Fruit fly (Drosophila melanogaster): ENCODE measurements around the gene Drsl6.

Gene Drsl6

DNA sequence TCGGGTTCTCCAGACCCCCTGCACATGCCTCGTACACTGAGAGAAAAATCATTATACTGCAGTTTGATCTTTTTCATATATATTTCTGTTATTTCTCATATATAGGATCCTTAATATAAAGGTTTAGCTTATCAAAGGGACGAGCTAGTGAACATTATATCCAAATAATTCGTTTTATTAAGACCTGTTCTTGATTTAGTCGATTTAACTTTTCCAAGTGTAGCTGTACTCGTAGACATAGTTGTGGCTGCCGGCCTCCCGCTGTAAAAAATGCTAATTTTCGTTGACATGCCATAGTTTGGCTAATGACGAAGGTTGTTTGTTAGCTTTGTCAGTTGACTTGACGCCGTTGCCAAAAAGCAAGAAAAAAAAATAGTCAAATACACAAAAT lies 46.3 kb upstream of the Drsl6 start (continued):
- TF ChIP-seq inv (GFP tag; IDR thresholded peaks at IDR 0.05; ENCODE audit: partially characterized antibody) = no peak
- peak; percentile 74 for TF ChIP-seq tup (GFP tag; optimal IDR thresholded peaks at IDR 0.05)
- peak; percentile 72 for TF ChIP-seq fd64A (GFP tag; optimal IDR thresholded peaks at IDR 0.05)
- peak; percentile 93 for TF ChIP-seq CG32532 (GFP tag; IDR thresholded peaks at IDR 0.05)
- TF ChIP-seq crc (GFP tag; optimal IDR thresholded peaks at IDR 0.05) = peak; percentile 40
- TF ChIP-seq lmd (GFP tag; IDR thresholded peaks at IDR 0.05) = peak; percentile 88
- TF ChIP-seq Nf-YA (GFP tag; IDR thresholded peaks at IDR 0.05) = peak; percentile 81
- TF ChIP-seq vvl (GFP tag; IDR thresholded peaks at IDR 0.05) = peak; percentile 95
- peak; percentile 82 for TF ChIP-seq scrt (GFP tag; optimal IDR thresholded peaks at IDR 0.05)
- TF ChIP-seq pnt (GFP tag; optimal IDR thresholded peaks at IDR 0.05) = peak; percentile 75
- TF ChIP-seq Asciz (GFP tag; optimal IDR thresholded peaks at IDR 0.05) = peak; percentile 74
- TF ChIP-seq ara (GFP tag; IDR thresholded peaks at IDR 0.05) = peak; percentile 81
- peak; percentile 83 for TF ChIP-seq Hsf (GFP tag; optimal IDR thresholded peaks at IDR 0.05)
- no peak for TF ChIP-seq Scr (GFP tag; IDR thresholded peaks at IDR 0.05; ENCODE audit: partially characterized antibody)
- TF ChIP-seq Dref (GFP tag; IDR thresholded peaks at IDR 0.05) = no peak
- TF ChIP-seq Atf-2 (GFP tag; optimal IDR thresholded peaks at IDR 0.05) = peak; percentile 70
- TF ChIP-seq CG11560 (tag; IDR thresholded peaks at IDR 0.05) = peak; percentile 39; the same call in 1 of the 3 replicates
- peak; percentile 70 for TF ChIP-seq CG12071 (GFP tag; optimal IDR thresholded peaks at IDR 0.05)
- TF ChIP-seq al (GFP tag; IDR thresholded peaks at IDR 0.05) = peak; percentile 81
- peak; percentile 86 for TF ChIP-seq H2.0 (GFP tag; IDR thresholded peaks at IDR 0.05)
- TF ChIP-seq Sox100B (GFP tag; optimal IDR thresholded peaks at IDR 0.05) = peak; percentile 74
- TF ChIP-seq Meics (GFP tag; optimal IDR thresholded peaks at IDR 0.05) = peak; percentile 85
- peak; percentile 87 for TF ChIP-seq ci (GFP tag; IDR thresholded peaks at IDR 0.05)
- peak; percentile 63 for TF ChIP-seq CG11085 (GFP tag; IDR thresholded peaks at IDR 0.05)
- no peak for TF ChIP-seq hkb (optimal IDR thresholded peaks at IDR 0.05)
- TF ChIP-seq hkb (GFP tag; IDR thresholded peaks at IDR 0.05) = peak; percentile 88
- peak; percentile 8 for TF ChIP-seq shn (GFP tag; optimal IDR thresholded peaks at IDR 0.05)
- TF ChIP-seq CG5180 (GFP tag; optimal IDR thresholded peaks at IDR 0.05) = peak; percentile 47
- peak; percentile 78 for TF ChIP-seq CG16815 (GFP tag; optimal IDR thresholded peaks at IDR 0.05)
- peak; percentile 79 for TF ChIP-seq CG15601 (tag; optimal IDR thresholded peaks at IDR 0.05)
- no peak for TF ChIP-seq crol (GFP tag; IDR thresholded peaks at IDR 0.05)
- TF ChIP-seq CG16813 (GFP tag; IDR thresholded peaks at IDR 0.05; ENCODE audit: partially characterized antibody) = no peak
- peak; percentile 75 for TF ChIP-seq CG10654 (GFP tag; optimal IDR thresholded peaks at IDR 0.05)
- peak; percentile 83 for TF ChIP-seq CG10366 (GFP tag; IDR thresholded peaks at IDR 0.05)
- TF ChIP-seq amos (GFP tag; IDR thresholded peaks at IDR 0.05; ENCODE audit: partially characterized antibody) = no peak
- TF ChIP-seq gcm (GFP tag; optimal IDR thresholded peaks at IDR 0.05) = peak; percentile 87
- peak; percentile 32 for TF ChIP-seq HmgD (GFP tag; optimal IDR thresholded peaks at IDR 0.05)
- TF ChIP-seq B-H2 (GFP tag; optimal IDR thresholded peaks at IDR 0.05) = peak; percentile 34
- peak; percentile 87 for TF ChIP-seq CG11695 (GFP tag; IDR thresholded peaks at IDR 0.05)
- no peak for TF ChIP-seq Lpt (GFP tag; optimal IDR thresholded peaks at IDR 0.05)
- TF ChIP-seq CG6689 (GFP tag; IDR thresholded peaks at IDR 0.05) = peak; percentile 83
- TF ChIP-seq Bteb2 (GFP tag; optimal IDR thresholded peaks at IDR 0.05) = peak; percentile 78
- TF ChIP-seq CG4707 (GFP tag; optimal IDR thresholded peaks at IDR 0.05) = peak; percentile 63
- no peak for TF ChIP-seq unc-4 (GFP tag; IDR thresholded peaks at IDR 0.05; ENCODE audit: partially characterized antibody)
- TF ChIP-seq NfI (GFP tag; optimal IDR thresholded peaks at IDR 0.05) = peak; percentile 68
- peak; percentile 81 for TF ChIP-seq Six4 (GFP tag; optimal IDR thresholded peaks at IDR 0.05)
- TF ChIP-seq Hr39 (optimal IDR thresholded peaks at IDR 0.05) = no peak
- peak; percentile 89; the same call in 2 of the 4 replicates for TF ChIP-seq chinmo (GFP tag; IDR thresholded peaks at IDR 0.05; ENCODE audit: partially characterized antibody)
- peak; percentile 69 for TF ChIP-seq pum (GFP tag; optimal IDR thresholded peaks at IDR 0.05)
- TF ChIP-seq Hey (tag; optimal IDR thresholded peaks at IDR 0.05) = no peak
- TF ChIP-seq CG42726 (GFP tag; IDR thresholded peaks at IDR 0.05; ENCODE audit: partially characterized antibody) = no peak
- peak; percentile 71 to 87 for TF ChIP-seq Pdp1 (GFP tag; optimal IDR thresholded peaks at IDR 0.05)

All from whole organism, embryonic.